Worm (Caenorhabditis elegans) whole organism, mixed stage, embryonic: ENCODE data around the gene cdr-1.
A peak's percentile ranks its signal among the peaks of the same experiment; 100 is the strongest.

Experiments used
- M03D4.4 ChIP-seq: sonication (generic microtip); optimal IDR thresholded peaks from 2 replicates; lab custom pipeline; 2017; ENCODE audit warnings: mild to moderate bottlenecking, missing genetic modification characterization, missing compliant biosample characterization
- bed-3 ChIP-seq: fragments of 200-800 bp; sonication (Bioruptor generic); optimal IDR thresholded peaks from 3 replicates; lab custom pipeline; 2018; ENCODE audit warnings: mild to moderate bottlenecking, missing genetic modification characterization, moderate library complexity, missing compliant biosample characterization
- blmp-1 ChIP-seq: fragments of 150-350 bp; optimal IDR thresholded peaks from 2 replicates; lab custom pipeline; 2014; ENCODE audit warnings: missing biosample characterization, missing genetic modification characterization
- ceh-39 ChIP-seq: fragments of 150-350 bp; optimal IDR thresholded peaks from 2 replicates; lab custom pipeline; 2014; ENCODE audit warnings: missing biosample characterization, missing genetic modification characterization
- ceh-43 ChIP-seq: fragments of 200-800 bp; sonication (Bioruptor generic); optimal IDR thresholded peaks from 2 replicates; lab custom pipeline; 2018; ENCODE audit warnings: mild to moderate bottlenecking, missing genetic modification characterization, moderate library complexity, missing compliant biosample characterization
- ceh-83 ChIP-seq: fragments of 200-800 bp; sonication (Bioruptor generic); optimal IDR thresholded peaks from 2 replicates; lab custom pipeline; 2018; ENCODE audit warnings: mild to moderate bottlenecking, missing genetic modification characterization, missing compliant biosample characterization
- ces-1 ChIP-seq: fragments of 150-350 bp; optimal IDR thresholded peaks from 2 replicates; lab custom pipeline; 2014; ENCODE audit warnings: missing biosample characterization, missing genetic modification reagents, missing genetic modification characterization
- cnd-1 ChIP-seq: fragments of 200-800 bp; sonication (Bioruptor generic); optimal IDR thresholded peaks from 2 replicates; lab custom pipeline; 2018; ENCODE audit warnings: mild to moderate bottlenecking, missing genetic modification characterization, missing compliant biosample characterization
- drap-1 ChIP-seq: fragments of 200-800 bp; sonication (Bioruptor generic); optimal IDR thresholded peaks from 3 replicates; lab custom pipeline; 2018; ENCODE audit warnings: mild to moderate bottlenecking, missing genetic modification characterization, missing compliant biosample characterization
- elt-1 ChIP-seq: sonication (generic microtip); optimal IDR thresholded peaks from 2 replicates; lab custom pipeline; 2017; ENCODE audit warnings: missing genetic modification characterization, mild to moderate bottlenecking, missing compliant biosample characterization, antibody characterized with exemption, moderate library complexity, borderline replicate concordance; ENCODE audit not compliant: insufficient read depth
- elt-3 ChIP-seq: fragments of 150-350 bp; optimal IDR thresholded peaks from 2 replicates; lab custom pipeline; 2014; ENCODE audit warnings: missing biosample characterization, missing genetic modification characterization
- flh-1 ChIP-seq: fragments of 200-800 bp; sonication (Bioruptor generic); optimal IDR thresholded peaks from 2 replicates; lab custom pipeline; 2018; ENCODE audit warnings: mild to moderate bottlenecking, missing genetic modification characterization, moderate library complexity, missing compliant biosample characterization
- ham-2 ChIP-seq: fragments of 200-800 bp; sonication (Bioruptor generic); optimal IDR thresholded peaks from 2 replicates; lab custom pipeline; 2018; ENCODE audit warnings: mild to moderate bottlenecking, missing genetic modification characterization, missing compliant biosample characterization
- hlh-1 ChIP-seq: fragments of 150-350 bp; optimal IDR thresholded peaks from 2 replicates; lab custom pipeline; 2014; ENCODE audit warnings: missing biosample characterization, missing genetic modification reagents, missing genetic modification characterization
- lin-13 ChIP-seq: fragments of 150-350 bp; optimal IDR thresholded peaks from 2 replicates; lab custom pipeline; 2014; ENCODE audit warnings: missing biosample characterization, missing genetic modification characterization
- lin-32 ChIP-seq: fragments of 200-800 bp; sonication (Bioruptor generic); optimal IDR thresholded peaks from 2 replicates; lab custom pipeline; 2018; ENCODE audit warnings: mild to moderate bottlenecking, missing genetic modification characterization, missing compliant biosample characterization
- lsy-2 ChIP-seq: fragments of 150-350 bp; optimal IDR thresholded peaks from 2 replicates; lab custom pipeline; 2014; ENCODE audit warnings: missing biosample characterization, missing genetic modification characterization
- mab-5 ChIP-seq: fragments of 150-350 bp; optimal IDR thresholded peaks from 2 replicates; lab custom pipeline; 2014; ENCODE audit warnings: missing biosample characterization, missing genetic modification characterization
- mep-1 ChIP-seq: fragments of 150-350 bp; optimal IDR thresholded peaks from 2 replicates; lab custom pipeline; 2017; ENCODE audit warnings: missing biosample characterization, missing genetic modification reagents, missing genetic modification characterization, inconsistent platforms
- mls-2 ChIP-seq: sonication (generic microtip); optimal IDR thresholded peaks from 2 replicates; lab custom pipeline; 2016; ENCODE audit warnings: mild to moderate bottlenecking, missing genetic modification characterization, moderate library complexity, missing compliant biosample characterization
- nhr-12 ChIP-seq: fragments of 150-350 bp; optimal IDR thresholded peaks from 2 replicates; lab custom pipeline; 2014; ENCODE audit warnings: missing biosample characterization, missing genetic modification characterization
- nhr-2 ChIP-seq: fragments of 150-350 bp; optimal IDR thresholded peaks from 2 replicates; lab custom pipeline; 2014; ENCODE audit warnings: missing biosample characterization, missing genetic modification characterization
- nhr-237 ChIP-seq: fragments of 150-350 bp; optimal IDR thresholded peaks from 2 replicates; lab custom pipeline; 2014; ENCODE audit warnings: missing biosample characterization, missing genetic modification characterization
- nhr-28 ChIP-seq: fragments of 150-350 bp; optimal IDR thresholded peaks from 2 replicates; lab custom pipeline; 2014; ENCODE audit warnings: missing biosample characterization, missing genetic modification characterization
- nhr-76 ChIP-seq: sonication (generic microtip); optimal IDR thresholded peaks from 2 replicates; lab custom pipeline; 2017; ENCODE audit warnings: missing biosample characterization, missing genetic modification characterization
- pha-4 ChIP-seq: fragments of 150-350 bp; optimal IDR thresholded peaks from 2 replicates; lab custom pipeline; 2018; ENCODE audit warnings: missing biosample characterization, missing genetic modification reagents, missing genetic modification characterization
- sem-2 ChIP-seq: fragments of 200-800 bp; sonication (Bioruptor generic); optimal IDR thresholded peaks from 2 replicates; lab custom pipeline; 2018; ENCODE audit warnings: mild to moderate bottlenecking, missing genetic modification characterization, missing compliant biosample characterization
- snpc-4 ChIP-seq: fragments of 150-350 bp; optimal IDR thresholded peaks from 2 replicates; lab custom pipeline; 2014; ENCODE audit warnings: missing biosample characterization, missing genetic modification characterization
- sptf-1 ChIP-seq: sonication (generic microtip); optimal IDR thresholded peaks from 2 replicates; lab custom pipeline; 2017; ENCODE audit warnings: mild to moderate bottlenecking, missing genetic modification characterization, moderate library complexity, missing compliant biosample characterization
- tbx-8 ChIP-seq: fragments of 200-800 bp; sonication (Bioruptor generic); optimal IDR thresholded peaks from 2 replicates; lab custom pipeline; 2018; ENCODE audit warnings: mild to moderate bottlenecking, missing genetic modification characterization, moderate library complexity, missing compliant biosample characterization
- unc-120 ChIP-seq: sonication (generic microtip); optimal IDR thresholded peaks from 2 replicates; lab custom pipeline; 2017; ENCODE audit warnings: missing genetic modification characterization, missing compliant biosample characterization; ENCODE audit not compliant: poor library complexity, severe bottlenecking
- unc-39 ChIP-seq: fragments of 150-350 bp; optimal IDR thresholded peaks from 2 replicates; lab custom pipeline; 2014; ENCODE audit warnings: missing biosample characterization, missing genetic modification characterization
- unc-62 ChIP-seq: fragments of 150-350 bp; optimal IDR thresholded peaks from 2 replicates; lab custom pipeline; 2014; ENCODE audit warnings: missing biosample characterization, missing genetic modification reagents, missing genetic modification characterization
- zip-8 ChIP-seq: fragments of 150-350 bp; optimal IDR thresholded peaks from 2 replicates; lab custom pipeline; 2014; ENCODE audit warnings: missing biosample characterization, missing genetic modification characterization
- ztf-11 ChIP-seq: fragments of 150-350 bp; optimal IDR thresholded peaks from 2 replicates; lab custom pipeline; 2014; ENCODE audit warnings: missing biosample characterization, missing genetic modification characterization

The cdr-1 gene

ce11 chrV:15921102-15921501, at the start of gene cdr-1:
TSS of gene cdr-1 (plus strand) at chrV:15921309.
- TF ChIP-seq lin-13 (tag; lab: Kevin White, UChicago) (no peak), unc-62 (GFP tag; lab: Kevin White, UChicago) (no peak), nhr-12 (tag; lab: Kevin White, UChicago) (no peak), unc-120 (tag; lab: Kevin White, UChicago) (no peak), nhr-237 (tag; lab: Kevin White, UChicago) (no peak), drap-1 (no peak), M03D4.4 (tag; lab: Kevin White, UChicago) (no peak), ceh-39 (tag; lab: Kevin White, UChicago) (no peak), unc-39 (tag; lab: Kevin White, UChicago) (no peak), nhr-76 (tag; lab: Kevin White, UChicago) (no peak), mab-5 (no peak), flh-1 (GFP tag; lab: Kevin White, UChicago) (no peak), lin-32 (GFP tag; lab: Kevin White, UChicago) (no peak), pha-4 (tag; lab: Kevin White, UChicago) (no peak), sptf-1 (no peak), ces-1 (GFP tag; lab: Kevin White, UChicago) (no peak), ham-2 (GFP tag; lab: Kevin White, UChicago) (no peak), elt-1 (tag; lab: Kevin White, UChicago) (no peak), zip-8 (tag; lab: Kevin White, UChicago) (no peak), ztf-11 (tag; lab: Kevin White, UChicago) (no peak)

DNA sequence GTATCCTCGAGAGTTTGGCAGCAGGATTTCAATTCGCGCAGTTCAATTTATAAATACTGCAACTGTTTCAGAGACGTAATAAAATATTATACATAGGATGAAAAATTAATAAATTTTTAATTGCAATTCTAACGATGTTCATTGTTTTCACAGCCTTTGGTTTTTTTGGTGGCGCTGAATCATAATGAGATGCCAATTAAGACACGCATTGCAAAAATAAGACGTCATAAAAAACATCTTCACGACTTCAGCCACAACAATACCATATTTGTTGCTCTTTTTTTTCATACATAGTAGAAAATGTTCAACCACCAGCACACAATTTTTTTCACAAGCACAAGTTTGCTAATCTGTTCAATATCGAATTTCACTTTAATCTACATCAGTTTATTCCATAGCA, 48.8 kb upstream of the cdr-1 start, which contains the start of gene str-56:
TSS of gene str-56 (plus strand) at position 301 of the 400 bp plus-strand sequence.
- no peak for TF ChIP-seq unc-39 (tag; lab: Kevin White, UChicago)
- TF ChIP-seq elt-1 (tag; lab: Kevin White, UChicago) = no peak
- TF ChIP-seq blmp-1 = no peak
- no peak for TF ChIP-seq cnd-1 (tag; lab: Kevin White, UChicago)
- TF ChIP-seq ceh-43 (GFP tag; lab: Kevin White, UChicago) = no peak
- no peak for TF ChIP-seq M03D4.4 (tag; lab: Kevin White, UChicago)
- no peak for TF ChIP-seq mls-2
- TF ChIP-seq elt-3 (tag; lab: Kevin White, UChicago) = no peak
- no peak for TF ChIP-seq ces-1 (GFP tag; lab: Kevin White, UChicago)
- TF ChIP-seq nhr-237 (tag; lab: Kevin White, UChicago) = no peak

- TF ChIP-seq hlh-1 (tag; lab: Kevin White, UChicago) = peak; percentile 24
- TF ChIP-seq zip-8 (tag; lab: Kevin White, UChicago) = peak; percentile 3
- no peak for TF ChIP-seq mab-5
- TF ChIP-seq pha-4 (tag; lab: Kevin White, UChicago) = peak; percentile 73
- peak; percentile 98 for TF ChIP-seq ceh-43 (GFP tag; lab: Kevin White, UChicago)
- peak; percentile 85 for TF ChIP-seq unc-62 (GFP tag; lab: Kevin White, UChicago)
- no peak for TF ChIP-seq nhr-2 (tag; lab: Kevin White, UChicago)
- TF ChIP-seq sptf-1 = peak; percentile 99
- peak; percentile 44 for TF ChIP-seq elt-1 (tag; lab: Kevin White, UChicago)
- peak; percentile 68 for TF ChIP-seq nhr-76 (tag; lab: Kevin White, UChicago)
- TF ChIP-seq mep-1 (tag; lab: Kevin White, UChicago) = peak; percentile 71
- TF ChIP-seq ces-1 (GFP tag; lab: Kevin White, UChicago) = no peak
- peak; percentile 98 for TF ChIP-seq flh-1 (GFP tag; lab: Kevin White, UChicago)
- peak; percentile 85 for TF ChIP-seq lin-13 (tag; lab: Kevin White, UChicago)
- TF ChIP-seq lsy-2 = peak; percentile 52
- TF ChIP-seq ham-2 (GFP tag; lab: Kevin White, UChicago) = peak; percentile 99
- peak; percentile 84 for TF ChIP-seq unc-39 (tag; lab: Kevin White, UChicago)
- peak; percentile 99 for TF ChIP-seq lin-32 (GFP tag; lab: Kevin White, UChicago)
- peak; percentile 97 for TF ChIP-seq sem-2 (GFP tag; lab: Kevin White, UChicago)
- peak; percentile 18 for TF ChIP-seq ceh-39 (tag; lab: Kevin White, UChicago)
- no peak for TF ChIP-seq elt-3 (tag; lab: Kevin White, UChicago)
- TF ChIP-seq nhr-12 (tag; lab: Kevin White, UChicago) = peak; percentile 71
- TF ChIP-seq tbx-8 (GFP tag; lab: Kevin White, UChicago) = peak; percentile 99
- TF ChIP-seq ztf-11 (tag; lab: Kevin White, UChicago) = peak; percentile 82
- TF ChIP-seq drap-1 = peak; percentile 100
- peak; percentile 92 for TF ChIP-seq nhr-28 (tag; lab: Kevin White, UChicago)
- TF ChIP-seq mls-2 = peak; percentile 100
- peak; percentile 99 for TF ChIP-seq cnd-1 (tag; lab: Kevin White, UChicago)
- TF ChIP-seq blmp-1 = no peak
- peak; percentile 99 for TF ChIP-seq unc-120 (tag; lab: Kevin White, UChicago)
- TF ChIP-seq M03D4.4 (tag; lab: Kevin White, UChicago) = peak; percentile 99
- no peak for TF ChIP-seq snpc-4
- TF ChIP-seq ceh-83 (GFP tag; lab: Kevin White, UChicago) = peak; percentile 100
- peak; percentile 63 for TF ChIP-seq nhr-237 (tag; lab: Kevin White, UChicago)
- peak; percentile 98 for TF ChIP-seq bed-3 (GFP tag; lab: Kevin White, UChicago)
Observed at ce11 chrV:15873762-15874161, 47.3 kb upstream of the cdr-1 start.
